Fruit fly (Drosophila melanogaster): ENCODE data around the gene GstD6.

The GstD6 gene

DNA sequence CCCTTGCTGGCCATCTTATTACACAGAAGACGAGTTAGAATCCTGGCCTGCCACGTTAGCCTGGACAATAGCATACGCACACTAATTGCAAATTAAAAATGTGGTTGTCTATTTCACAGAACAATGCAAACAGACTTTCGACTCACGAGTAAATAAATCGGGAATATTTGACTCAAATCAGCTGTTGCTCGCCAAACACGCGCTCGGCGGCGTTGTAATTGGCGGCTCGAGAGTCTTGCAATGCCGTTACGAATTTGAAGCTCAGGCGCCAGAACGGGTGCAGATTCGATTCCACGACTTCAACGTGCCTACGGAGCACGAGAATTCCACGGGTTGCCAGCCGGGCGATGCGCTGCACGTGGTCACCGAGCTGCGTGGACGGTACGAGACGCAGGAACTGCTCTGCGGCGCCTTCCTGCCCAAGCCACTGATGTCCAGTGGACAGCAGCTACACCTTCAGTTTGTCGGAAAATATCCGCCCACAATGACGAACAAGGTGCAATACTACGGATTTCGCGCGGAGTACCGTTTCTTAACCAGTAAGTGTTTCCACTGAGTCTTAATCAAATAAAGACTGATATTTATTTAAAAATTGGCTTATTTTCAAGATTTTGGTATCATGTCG lies 24.9 kb downstream of the GstD6 start, which contains the start of gene DNAlig3 (continued):
- TF ChIP-seq stwl (tag; optimal IDR thresholded peaks at IDR 0.05): peak; percentile 64
- no peak for TF ChIP-seq CG8290 (GFP tag; optimal IDR thresholded peaks at IDR 0.05)
- peak in 1 of 2 experiments; percentile 40 for TF ChIP-seq CG8290 (tag; optimal IDR thresholded peaks at IDR 0.05)
- peak; percentile 23; the same call in 1 of the 2 replicates for TF ChIP-seq Nf-YA (GFP tag; IDR thresholded peaks at IDR 0.05)
- peak; percentile 40; the same call in 1 of the 2 replicates for TF ChIP-seq Dref (GFP tag; IDR thresholded peaks at IDR 0.05)
- peak; percentile 32 for TF ChIP-seq CG2116 (GFP tag; optimal IDR thresholded peaks at IDR 0.05)
- peak; percentile 64 for TF ChIP-seq CG1603 (tag; optimal IDR thresholded peaks at IDR 0.05)
- peak; percentile 77 for TF ChIP-seq CG17186 (GFP tag; optimal IDR thresholded peaks at IDR 0.05)
- peak; percentile 44 for TF ChIP-seq CG34376 (GFP tag; optimal IDR thresholded peaks at IDR 0.05)
- 0 out of 2 replicates have a peak, but pooled peaks have one; percentile 25 for TF ChIP-seq tna (GFP tag; IDR thresholded peaks at IDR 0.05; ENCODE audit: partially characterized antibody)
- peak; percentile 52; the same call in 1 of the 2 replicates for TF ChIP-seq amos (GFP tag; IDR thresholded peaks at IDR 0.05; ENCODE audit: partially characterized antibody)
- peak; percentile 27 for TF ChIP-seq gfzf (GFP tag; optimal IDR thresholded peaks at IDR 0.05)
- no peak for TF ChIP-seq CG6813 (GFP tag; optimal IDR thresholded peaks at IDR 0.05)
- TF ChIP-seq CG9727 (GFP tag; optimal IDR thresholded peaks at IDR 0.05): no peak
- TF ChIP-seq Doc2 (GFP tag; IDR thresholded peaks at IDR 0.05): no peak
- peak; percentile 61; the same call in 1 of the 3 replicates for TF ChIP-seq Doc3 (GFP tag; IDR thresholded peaks at IDR 0.05; ENCODE audit: partially characterized antibody)
- no peak for TF ChIP-seq unpg (GFP tag; optimal IDR thresholded peaks at IDR 0.05)
- peak; percentile 86 for TF ChIP-seq Dp (GFP tag; optimal IDR thresholded peaks at IDR 0.05)
- TF ChIP-seq E2f2 (GFP tag; IDR thresholded peaks at IDR 0.05): peak; percentile 89
- no peak for TF ChIP-seq crol (GFP tag; IDR thresholded peaks at IDR 0.05)
- TF ChIP-seq BEAF-32 (GFP tag; optimal IDR thresholded peaks at IDR 0.05): peak; percentile 68
- no peak for TF ChIP-seq Adf1 (GFP tag; IDR thresholded peaks at IDR 0.05)
- 0 out of 4 replicates have a peak, but pooled peaks have one; percentile 27 for TF ChIP-seq chinmo (GFP tag; IDR thresholded peaks at IDR 0.05; ENCODE audit: partially characterized antibody)
- TF ChIP-seq Dad (GFP tag; optimal IDR thresholded peaks at IDR 0.05): no peak
- peak; percentile 60 for TF ChIP-seq Scr (GFP tag; IDR thresholded peaks at IDR 0.05; ENCODE audit: partially characterized antibody)
- TF ChIP-seq CG31365 (tag; optimal IDR thresholded peaks at IDR 0.05): no peak
- no peak for TF ChIP-seq Chrac-16 (GFP tag; optimal IDR thresholded peaks at IDR 0.05)
- no peak for TF ChIP-seq dati (GFP tag; IDR thresholded peaks at IDR 0.05)
- no peak for TF ChIP-seq CG12942 (GFP tag; optimal IDR thresholded peaks at IDR 0.05)

DNA sequence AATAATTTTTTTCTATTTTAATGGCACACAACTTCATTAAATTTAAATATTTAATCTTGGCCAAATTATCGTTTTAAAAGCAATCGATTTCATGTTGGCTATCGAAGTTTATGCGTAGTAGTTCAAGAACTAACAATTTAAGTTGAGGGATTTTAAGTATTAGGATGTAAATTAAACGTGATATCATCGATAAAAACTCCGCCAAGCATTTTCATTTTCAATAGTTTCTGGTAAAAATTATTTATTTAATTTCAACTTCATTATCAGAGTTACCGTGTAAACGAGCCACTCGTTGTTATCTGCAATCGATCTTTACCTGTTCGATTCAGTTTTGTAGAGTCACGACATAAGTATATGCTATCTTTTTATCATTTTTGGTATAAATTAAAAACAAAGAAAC lies 26.0 kb downstream of the GstD6 start:
- TF ChIP-seq D19B (GFP tag; optimal IDR thresholded peaks at IDR 0.05) (peak; percentile 95), CG7556 (GFP tag; optimal IDR thresholded peaks at IDR 0.05) (peak; percentile 95), sr (GFP tag; IDR thresholded peaks at IDR 0.05) (peak; percentile 83), Lim3 (GFP tag; IDR thresholded peaks at IDR 0.05) (peak; percentile 88), CG11560 (tag; IDR thresholded peaks at IDR 0.05) (peak; percentile 65; the same call in 2 of the 3 replicates), HmgZ (tag; optimal IDR thresholded peaks at IDR 0.05) (peak; percentile 98), psq (GFP tag; optimal IDR thresholded peaks at IDR 0.05) (peak; percentile 87), grau (tag; optimal IDR thresholded peaks at IDR 0.05) (peak; percentile 98), hb (GFP tag; IDR thresholded peaks at IDR 0.05; ENCODE audit: partially characterized antibody) (no peak), tio (GFP tag; optimal IDR thresholded peaks at IDR 0.05) (no peak), CG7786 (GFP tag; optimal IDR thresholded peaks at IDR 0.05) (peak; percentile 89), bsh (GFP tag; optimal IDR thresholded peaks at IDR 0.05) (peak; percentile 79 to 99), CG4820 (GFP tag; optimal IDR thresholded peaks at IDR 0.05) (peak; percentile 100), sens (GFP tag) (peak; percentile 99), CG8290 (GFP tag; optimal IDR thresholded peaks at IDR 0.05) (peak; percentile 96), CG8290 (tag; optimal IDR thresholded peaks at IDR 0.05) (peak; percentile 95 to 97), Hr51 (GFP tag; optimal IDR thresholded peaks at IDR 0.05) (peak; percentile 92 to 99), CG13894 (tag; optimal IDR thresholded peaks at IDR 0.05) (peak; percentile 99), da (GFP tag; optimal IDR thresholded peaks at IDR 0.05) (peak; percentile 85), Sry-β (GFP tag; optimal IDR thresholded peaks at IDR 0.05) (peak; percentile 74), tup (GFP tag; optimal IDR thresholded peaks at IDR 0.05) (peak; percentile 92), dpn (GFP tag; optimal IDR thresholded peaks at IDR 0.05) (peak; percentile 94)
